Fruit fly (Drosophila melanogaster) whole organism, wandering third instar larva: ENCODE data around the gene Nplp3.

Experiments used
- CG9705 ChIP-seq: fragments of 200-800 bp; sonication (Bioruptor generic); optimal IDR thresholded peaks from 2 replicates; lab custom pipeline; 2018; ENCODE audit warnings: missing biosample characterization, mild to moderate bottlenecking, missing genetic modification characterization
- CrebA ChIP-seq: fragments of 200-800 bp; sonication (Bioruptor generic); optimal IDR thresholded peaks from 2 replicates; lab custom pipeline; 2016; ENCODE audit warnings: missing biosample characterization, mild to moderate bottlenecking, missing genetic modification characterization, borderline replicate concordance
- Dfd ChIP-seq: fragments of >200 bp; optimal IDR thresholded peaks from 2 replicates; lab custom pipeline; 2017; ENCODE audit warnings: missing biosample characterization, missing genetic modification characterization
- Dif ChIP-seq: fragments of 200-275, 200-300 bp; sonication (Bioruptor generic); optimal IDR thresholded peaks from 2 replicates; lab custom pipeline; 2018; ENCODE audit warnings: missing biosample characterization, missing genetic modification characterization; ENCODE audit not compliant: partially characterized antibody
- GATAd ChIP-seq: sonication (Bioruptor generic); optimal IDR thresholded peaks from 2 replicates; lab custom pipeline; 2016; ENCODE audit warnings: missing biosample characterization, missing genetic modification characterization
- HLH106 ChIP-seq: fragments of 200-800 bp; optimal IDR thresholded peaks from 3 replicates; lab custom pipeline; 2019; ENCODE audit warnings: missing biosample characterization, mild to moderate bottlenecking, missing genetic modification characterization, moderate library complexity
- Hnf4 ChIP-seq: fragments of 200-800 bp; sonication (Bioruptor generic); optimal IDR thresholded peaks from 2 replicates; lab custom pipeline; 2016; ENCODE audit warnings: missing biosample characterization, mild to moderate bottlenecking, missing genetic modification characterization
- Hr78 ChIP-seq: fragments of >200 bp; optimal IDR thresholded peaks from 2 replicates; lab custom pipeline; 2017; ENCODE audit warnings: missing biosample characterization, missing genetic modification characterization
- Hr83 ChIP-seq: fragments of 200-300 bp; sonication (Bioruptor generic); optimal IDR thresholded peaks from 2 replicates; lab custom pipeline; 2016; ENCODE audit warnings: missing biosample characterization, mild to moderate bottlenecking, missing genetic modification characterization, moderate library complexity; ENCODE audit not compliant: poor library complexity, severe bottlenecking
- Mio ChIP-seq: sonication (Bioruptor generic); optimal IDR thresholded peaks from 2 replicates; lab custom pipeline; 2016; ENCODE audit warnings: missing biosample characterization, missing genetic modification characterization
- Myc ChIP-seq: fragments of >200 bp; optimal IDR thresholded peaks from 2 replicates; lab custom pipeline; 2017
- N ChIP-seq: fragments of >200 bp; optimal IDR thresholded peaks from 2 replicates; lab custom pipeline; 2018; ENCODE audit warnings: missing biosample characterization, missing external identifiers, missing genetic modification characterization
- OdsH ChIP-seq: fragments of 200-800 bp; sonication (Bioruptor generic); optimal IDR thresholded peaks from 2 replicates; lab custom pipeline; 2016; ENCODE audit warnings: missing biosample characterization, mild to moderate bottlenecking, missing genetic modification characterization
- Rel ChIP-seq, 2 experiments: fragments of 200-800 bp; sonication (Bioruptor generic) in 1 of 2; optimal IDR thresholded peaks; 2 replicates in 1 of 2; 3 replicates in 1 of 2; lab custom pipeline; 2016 to 2019; ENCODE audit warnings: mild to moderate bottlenecking in 2 of 2, missing biosample characterization in 2 of 2, missing genetic modification characterization in 2 of 2, moderate library complexity in 1 of 2
- Sp1 ChIP-seq: fragments of 200-800 bp; sonication (Bioruptor generic); optimal IDR thresholded peaks from 3 replicates; lab custom pipeline; 2019; ENCODE audit warnings: missing biosample characterization, mild to moderate bottlenecking, missing genetic modification characterization, moderate library complexity
- Vsx2 ChIP-seq: fragments of 200-300, 225-300 bp; sonication (Bioruptor generic); optimal IDR thresholded peaks from 2 replicates; lab custom pipeline; 2018; ENCODE audit warnings: missing biosample characterization, missing genetic modification characterization; ENCODE audit not compliant: partially characterized antibody
- br ChIP-seq: fragments of 200-800 bp; sonication (Bioruptor generic); optimal IDR thresholded peaks from 2 replicates; lab custom pipeline; 2016; ENCODE audit warnings: missing biosample characterization, missing genetic modification characterization
- brk ChIP-seq: fragments of 200-800 bp; sonication (Bioruptor generic); optimal IDR thresholded peaks from 2 replicates; lab custom pipeline; 2016; ENCODE audit warnings: missing biosample characterization, mild to moderate bottlenecking, missing genetic modification characterization
- dl ChIP-seq, 2 experiments: fragments of 175-275, 200-275 bp in 1 of 2; fragments of 200-275 bp in 1 of 2; sonication (Bioruptor generic); optimal IDR thresholded peaks; lab custom pipeline; 2018; ENCODE audit warnings: mild to moderate bottlenecking in 2 of 2, missing biosample characterization in 2 of 2, missing genetic modification characterization in 2 of 2, moderate library complexity in 2 of 2; ENCODE audit not compliant: partially characterized antibody in 2 of 2, insufficient read depth in 1 of 2
- dmrt93B ChIP-seq: fragments of 200-800 bp; sonication (Bioruptor generic); optimal IDR thresholded peaks from 2 replicates; lab custom pipeline; 2018; ENCODE audit warnings: missing biosample characterization, mild to moderate bottlenecking, missing genetic modification characterization
- dsf ChIP-seq: sonication (Bioruptor generic); optimal IDR thresholded peaks from 2 replicates; lab custom pipeline; 2016; ENCODE audit warnings: missing biosample characterization, missing genetic modification characterization, borderline replicate concordance
- ey ChIP-seq: fragments of 200-800 bp; sonication (Bioruptor generic); optimal IDR thresholded peaks from 2 replicates; lab custom pipeline; 2016; ENCODE audit warnings: missing biosample characterization, missing genetic modification characterization
- foxo ChIP-seq, 2 experiments: fragments of 200-800 bp; sonication (Bioruptor generic); optimal IDR thresholded peaks; 2 replicates in 1 of 2; 3 replicates in 1 of 2; lab custom pipeline; 2016 to 2017; ENCODE audit warnings: missing biosample characterization in 2 of 2, missing genetic modification characterization in 2 of 2
- fru ChIP-seq: fragments of 200-800 bp; sonication (Bioruptor generic); optimal IDR thresholded peaks from 3 replicates; lab custom pipeline; 2016; ENCODE audit warnings: missing biosample characterization, mild to moderate bottlenecking, missing genetic modification characterization
- jim ChIP-seq: fragments of 175-275, 200-325 bp; sonication (Bioruptor generic); optimal IDR thresholded peaks from 2 replicates; lab custom pipeline; 2016; ENCODE audit warnings: missing biosample characterization, mild to moderate bottlenecking, missing genetic modification characterization
- lola ChIP-seq: fragments of >200 bp; optimal IDR thresholded peaks from 2 replicates; lab custom pipeline; 2017; ENCODE audit warnings: missing biosample characterization, missing genetic modification characterization
- pan ChIP-seq: fragments of >200 bp; optimal IDR thresholded peaks from 2 replicates; lab custom pipeline; 2017
- psq ChIP-seq: fragments of 200-800 bp; sonication (Bioruptor generic); optimal IDR thresholded peaks from 3 replicates; lab custom pipeline; 2017; ENCODE audit warnings: missing biosample characterization, mild to moderate bottlenecking, missing genetic modification characterization, moderate library complexity
- sage ChIP-seq: fragments of 200-800 bp; sonication (Bioruptor generic); optimal IDR thresholded peaks from 2 replicates; lab custom pipeline; 2016; ENCODE audit warnings: missing biosample characterization, mild to moderate bottlenecking, missing genetic modification characterization
- sv ChIP-seq: fragments of 200-800 bp; sonication (Bioruptor generic); optimal IDR thresholded peaks from 3 replicates; lab custom pipeline; 2016; ENCODE audit warnings: missing biosample characterization, missing genetic modification characterization
- tai ChIP-seq: sonication (Bioruptor generic); optimal IDR thresholded peaks from 2 replicates; lab custom pipeline; 2016; ENCODE audit warnings: missing biosample characterization, missing genetic modification characterization
- woc ChIP-seq: sonication (Bioruptor generic); optimal IDR thresholded peaks from 2 replicates; lab custom pipeline; 2016; ENCODE audit warnings: missing biosample characterization, mild to moderate bottlenecking, missing genetic modification characterization

Gene Nplp3

dm6 chr3L:16288322-16288721, 29.5 kb upstream of the Nplp3 start, which contains the start of gene CG13046:
Gene CG13046 (minus strand): TSS chr3L:16288422.
- no peak for TF ChIP-seq sage (GFP tag; lab: Kevin White, UChicago)
- no peak for TF ChIP-seq Mio (GFP tag; lab: Kevin White, UChicago)
- TF ChIP-seq Dif (GFP tag; lab: Kevin White, UChicago), result no peak
- no peak for TF ChIP-seq brk
- TF ChIP-seq N (GFP tag; lab: Kevin White, UChicago), result no peak
- TF ChIP-seq pan (lab: Kevin White, UChicago), result no peak
- no peak for TF ChIP-seq dsf (GFP tag; lab: Kevin White, UChicago)
- TF ChIP-seq dmrt93B, result no peak
- no peak for TF ChIP-seq Hnf4
- no peak for TF ChIP-seq GATAd (GFP tag; lab: Kevin White, UChicago)
- TF ChIP-seq, all 38 proteins: peak for 0

- TF ChIP-seq ey (GFP tag; lab: Kevin White, UChicago) (no peak), pan (lab: Kevin White, UChicago) (no peak), fru (GFP tag; lab: Kevin White, UChicago) (no peak), foxo (GFP tag; optimal IDR thresholded peaks at IDR 0.05; lab: Kevin White, UChicago) (peak in 1 of 2 experiments; percentile 9)
Observed at dm6 chr3L:16289067-16289466, 28.8 kb upstream of the Nplp3 start.

- TF ChIP-seq tai (no peak), dl (GFP tag; optimal IDR thresholded peaks at IDR 0.05; lab: Kevin White, UChicago; ENCODE audit: insufficient read depth in 1 of 2, partially characterized antibody in 2 of 2) (no peak), OdsH (GFP tag; lab: Kevin White, UChicago) (no peak), sage (GFP tag; lab: Kevin White, UChicago) (no peak), Hr78 (GFP tag; lab: Kevin White, UChicago) (no peak), ey (GFP tag; lab: Kevin White, UChicago) (no peak), sv (GFP tag; lab: Kevin White, UChicago) (no peak), HLH106 (tag; lab: Kevin White, UChicago) (no peak), Hr83 (no peak), Hnf4 (no peak), jim (no peak), Sp1 (GFP tag; lab: Kevin White, UChicago) (no peak), woc (GFP tag; lab: Kevin White, UChicago) (no peak), Myc (lab: Kevin White, UChicago) (no peak)
Observed at dm6 chr3L:16290850-16291249, 27.0 kb upstream of the Nplp3 start, which contains the start of gene CG13045. Gene CG13045 (minus strand): TSS chr3L:16290950.

dm6 chr3L:16291678-16292077, 26.1 kb upstream of the Nplp3 start:
- TF ChIP-seq Rel (GFP tag; optimal IDR thresholded peaks at IDR 0.05; lab: Kevin White, UChicago) (no peak), Rel (tag; optimal IDR thresholded peaks at IDR 0.05; lab: Kevin White, UChicago) (no peak), HLH106 (tag; lab: Kevin White, UChicago) (no peak), Vsx2 (GFP tag; lab: Kevin White, UChicago) (peak; percentile 88), Hr78 (GFP tag; lab: Kevin White, UChicago) (no peak), Hnf4 (no peak), Myc (lab: Kevin White, UChicago) (peak; percentile 76), lola (GFP tag; lab: Kevin White, UChicago) (peak; percentile 51), N (GFP tag; lab: Kevin White, UChicago) (peak; percentile 32)

dm6 chr3L:16295447-16295846, 22.4 kb upstream of the Nplp3 start, which contains the start of gene CG4962:
Gene CG4962 (minus strand): TSS chr3L:16295547.
- TF ChIP-seq dsf (GFP tag; lab: Kevin White, UChicago) (no peak), br (GFP tag; lab: Kevin White, UChicago) (no peak), GATAd (GFP tag; lab: Kevin White, UChicago) (no peak), Hr78 (GFP tag; lab: Kevin White, UChicago) (no peak), Hnf4 (no peak), Dif (GFP tag; lab: Kevin White, UChicago) (no peak), Rel (GFP tag; optimal IDR thresholded peaks at IDR 0.05; lab: Kevin White, UChicago) (no peak), Rel (tag; optimal IDR thresholded peaks at IDR 0.05; lab: Kevin White, UChicago) (no peak), lola (GFP tag; lab: Kevin White, UChicago) (no peak), brk (no peak), Mio (GFP tag; lab: Kevin White, UChicago) (no peak), tai (no peak), Sp1 (GFP tag; lab: Kevin White, UChicago) (no peak), CG9705 (GFP tag; lab: Kevin White, UChicago) (no peak), Dfd (GFP tag; lab: Kevin White, UChicago) (no peak), dmrt93B (no peak), psq (GFP tag; lab: Kevin White, UChicago) (no peak), CrebA (GFP tag; lab: Kevin White, UChicago) (no peak)
- TF ChIP-seq, all 38 proteins: peak for 0
